Fruit fly (Drosophila melanogaster) whole organism, embryonic: Measurements from ENCODE around the gene CG11980.
A peak's percentile ranks its signal among the peaks of the same experiment; 100 is the strongest.

ENCODE experiments used
- B-H2 ChIP-seq: fragments of 200-800 bp; sonication (Bioruptor generic); optimal IDR thresholded peaks from 2 replicates; lab custom pipeline; 2018; ENCODE audit warnings: missing biosample characterization, mild to moderate bottlenecking, missing genetic modification characterization
- CG10321 ChIP-seq: fragments of 200-800 bp; sonication (Bioruptor generic); IDR thresholded peaks from 2 replicates; pipeline ENCODE4 v1.3.6; 2022; ENCODE audit warnings: missing biosample characterization, missing genetic modification characterization
- CG10366 ChIP-seq: fragments of 200-800 bp; sonication (Bioruptor generic); IDR thresholded peaks from 2 replicates; pipeline ENCODE4 v1.3.6; 2022; ENCODE audit warnings: missing biosample characterization, missing genetic modification characterization
- CG10543 ChIP-seq: fragments of 200-800 bp; sonication (Bioruptor generic); optimal IDR thresholded peaks from 3 replicates; lab custom pipeline; 2017; ENCODE audit warnings: missing biosample characterization, mild to moderate bottlenecking, missing genetic modification characterization, moderate library complexity
- CG10654 ChIP-seq: fragments of 200-800 bp; sonication (Bioruptor generic); optimal IDR thresholded peaks from 2 replicates; lab custom pipeline; 2016; ENCODE audit warnings: missing biosample characterization, missing genetic modification characterization
- CG12104 ChIP-seq: fragments of 200-800 bp; sonication (Bioruptor generic); optimal IDR thresholded peaks from 3 replicates; lab custom pipeline; 2016; ENCODE audit warnings: missing biosample characterization, missing genetic modification characterization
- CG12219 ChIP-seq: fragments of 200-800 bp; sonication (Bioruptor generic); optimal IDR thresholded peaks from 3 replicates; lab custom pipeline; 2018; ENCODE audit warnings: missing biosample characterization, mild to moderate bottlenecking, missing genetic modification characterization
- CG13123 ChIP-seq: fragments of 200-800 bp; sonication (Bioruptor generic); optimal IDR thresholded peaks from 2 replicates; lab custom pipeline; 2016; ENCODE audit warnings: missing biosample characterization, missing genetic modification characterization
- CG13296 ChIP-seq: fragments of 200-800 bp; sonication (Bioruptor generic); optimal IDR thresholded peaks from 3 replicates; lab custom pipeline; 2018; ENCODE audit warnings: missing biosample characterization, mild to moderate bottlenecking, missing genetic modification characterization
- CG14050 ChIP-seq: fragments of 200-800 bp; sonication (Bioruptor generic); IDR thresholded peaks from 3 replicates; pipeline ENCODE4 v1.3.6; 2022; ENCODE audit warnings: missing biosample characterization, missing genetic modification characterization
- CG15479 ChIP-seq: fragments of 200-800 bp; sonication (Bioruptor generic); optimal IDR thresholded peaks from 3 replicates; lab custom pipeline; 2019; ENCODE audit warnings: missing biosample characterization, mild to moderate bottlenecking, missing genetic modification characterization, moderate library complexity
- CG18619 ChIP-seq: fragments of 200-800 bp; sonication (Bioruptor generic); optimal IDR thresholded peaks from 3 replicates; lab custom pipeline; 2017; ENCODE audit warnings: missing biosample characterization, mild to moderate bottlenecking, missing genetic modification characterization
- CG30403 ChIP-seq: fragments of 200-800 bp; sonication (Bioruptor generic); optimal IDR thresholded peaks from 3 replicates; lab custom pipeline; 2016; ENCODE audit warnings: missing biosample characterization, missing genetic modification characterization
- CG31388 ChIP-seq: fragments of 200-800 bp; sonication (Bioruptor generic); optimal IDR thresholded peaks from 2 replicates; lab custom pipeline; 2016; ENCODE audit warnings: missing biosample characterization, missing genetic modification characterization
- CG32772 ChIP-seq: fragments of 200-800 bp; sonication (Bioruptor generic); IDR thresholded peaks from 2 replicates; pipeline ENCODE4 v1.3.6; 2022; ENCODE audit warnings: missing biosample characterization, missing genetic modification characterization
- CG4854 ChIP-seq: fragments of 200-800 bp; sonication (Bioruptor generic); optimal IDR thresholded peaks from 2 replicates; lab custom pipeline; 2016; ENCODE audit warnings: missing biosample characterization, missing genetic modification characterization, inconsistent platforms
- CG7839 ChIP-seq: fragments of 200-800 bp; sonication (Bioruptor generic); optimal IDR thresholded peaks from 3 replicates; lab custom pipeline; 2018; ENCODE audit warnings: missing biosample characterization, mild to moderate bottlenecking, missing genetic modification characterization, moderate library complexity
- CG8478 ChIP-seq: fragments of >200 bp; optimal IDR thresholded peaks from 2 replicates; lab custom pipeline; 2018
- CG9727 ChIP-seq: fragments of 200-800 bp; sonication (Bioruptor generic); optimal IDR thresholded peaks from 3 replicates; lab custom pipeline; 2017; ENCODE audit warnings: missing biosample characterization, mild to moderate bottlenecking, missing genetic modification characterization
- CG9876 ChIP-seq: fragments of 200-800 bp; sonication (Bioruptor generic); optimal IDR thresholded peaks from 2 replicates; lab custom pipeline; 2016; ENCODE audit warnings: missing biosample characterization, missing genetic modification characterization
- CoRest ChIP-seq: fragments of 200-800 bp; sonication (Bioruptor generic); optimal IDR thresholded peaks from 3 replicates; lab custom pipeline; 2018; ENCODE audit warnings: missing biosample characterization, mild to moderate bottlenecking, missing genetic modification characterization, moderate library complexity
- D ChIP-seq, 2 experiments: fragments of 200-800 bp in 1 of 2; fragments of >200 bp in 1 of 2; sonication (Bioruptor generic) in 1 of 2; optimal IDR thresholded peaks; 2 replicates in 1 of 2; 3 replicates in 1 of 2; lab custom pipeline; 2017; ENCODE audit warnings: mild to moderate bottlenecking in 1 of 2, missing biosample characterization in 1 of 2, missing genetic modification characterization in 1 of 2, missing genetic modification reagents in 1 of 2
- Dek ChIP-seq: fragments of 200-800 bp; sonication (Bioruptor generic); optimal IDR thresholded peaks from 3 replicates; lab custom pipeline; 2019; ENCODE audit warnings: missing biosample characterization, mild to moderate bottlenecking, missing genetic modification characterization, moderate library complexity
- Ets65A ChIP-seq: fragments of 200-800 bp; sonication (Bioruptor generic); peaks from one replicate; lab custom pipeline; 2016; ENCODE audit warnings: missing biosample characterization, missing genetic modification characterization
- MBD-R2 ChIP-seq: fragments of 200-800 bp; sonication (Bioruptor generic); IDR thresholded peaks from 2 replicates; pipeline ENCODE4 v1.3.6; 2022; ENCODE audit warnings: missing biosample characterization, missing genetic modification characterization
- Nf-YC ChIP-seq: fragments of 200-800 bp; optimal IDR thresholded peaks from 3 replicates; lab custom pipeline; 2019; ENCODE audit warnings: missing biosample characterization, mild to moderate bottlenecking, missing genetic modification characterization, moderate library complexity
- NfI ChIP-seq: fragments of 200-800 bp; sonication (Bioruptor generic); optimal IDR thresholded peaks from 3 replicates; lab custom pipeline; 2018; ENCODE audit warnings: missing biosample characterization, mild to moderate bottlenecking, missing genetic modification characterization, moderate library complexity
- Sry-β ChIP-seq: fragments of 200-800 bp; sonication (Bioruptor generic); optimal IDR thresholded peaks from 2 replicates; lab custom pipeline; 2018; ENCODE audit warnings: missing biosample characterization, mild to moderate bottlenecking, missing genetic modification characterization, moderate library complexity
- Usf ChIP-seq: fragments of 200-800 bp; sonication (Bioruptor generic); optimal IDR thresholded peaks from 2 replicates; lab custom pipeline; 2017; ENCODE audit warnings: missing genotype, missing biosample characterization, missing genetic modification characterization
- Vsx1 ChIP-seq: fragments of 200-800 bp; sonication (Bioruptor generic); optimal IDR thresholded peaks from 2 replicates; lab custom pipeline; 2017; ENCODE audit warnings: missing biosample characterization, mild to moderate bottlenecking, missing genetic modification characterization, missing genetic modification reagents
- caup ChIP-seq: fragments of 200-800 bp; sonication (Bioruptor generic); optimal IDR thresholded peaks from 3 replicates; lab custom pipeline; 2017; ENCODE audit warnings: missing biosample characterization, mild to moderate bottlenecking, missing genetic modification characterization, moderate library complexity; ENCODE audit not compliant: severe bottlenecking
- ems ChIP-seq: fragments of 200-800 bp; sonication (Bioruptor generic); optimal IDR thresholded peaks from 3 replicates; lab custom pipeline; 2016; ENCODE audit warnings: missing biosample characterization, missing genetic modification characterization
- fu2 ChIP-seq: fragments of 200-800 bp; sonication (Bioruptor generic); optimal IDR thresholded peaks from 2 replicates; lab custom pipeline; 2016; ENCODE audit warnings: missing biosample characterization, missing genetic modification characterization
- gfzf ChIP-seq: fragments of 200-800 bp; sonication (Bioruptor generic); optimal IDR thresholded peaks from 2 replicates; lab custom pipeline; 2016; ENCODE audit warnings: missing biosample characterization, mild to moderate bottlenecking, missing genetic modification characterization, moderate library complexity
- gro ChIP-seq: fragments of 200-800 bp; sonication (Bioruptor generic); optimal IDR thresholded peaks from 2 replicates; lab custom pipeline; 2016; ENCODE audit warnings: missing biosample characterization, missing genetic modification characterization
- lmd ChIP-seq: fragments of 200-800 bp; sonication (Bioruptor generic); IDR thresholded peaks from 2 replicates; pipeline ENCODE4 v1.3.6; 2022; ENCODE audit warnings: missing biosample characterization, missing genetic modification characterization
- nmo ChIP-seq: fragments of 200-800 bp; sonication (Bioruptor generic); optimal IDR thresholded peaks from 2 replicates; lab custom pipeline; 2018; ENCODE audit warnings: missing biosample characterization, mild to moderate bottlenecking, missing genetic modification characterization, moderate library complexity
- pho ChIP-seq: fragments of 200-800 bp; sonication (Bioruptor generic); optimal IDR thresholded peaks from 2 replicates; lab custom pipeline; 2016; ENCODE audit warnings: missing biosample characterization, missing genetic modification characterization
- pnt ChIP-seq: fragments of 200-800 bp; sonication (Bioruptor generic); optimal IDR thresholded peaks from 3 replicates; lab custom pipeline; 2016; ENCODE audit warnings: missing biosample characterization, missing genetic modification characterization
- pzg ChIP-seq: fragments of 200-800 bp; sonication (Bioruptor generic); optimal IDR thresholded peaks from 3 replicates; lab custom pipeline; 2018; ENCODE audit warnings: missing biosample characterization, mild to moderate bottlenecking, missing genetic modification characterization, moderate library complexity
- run ChIP-seq: fragments of 200-800 bp; sonication (Bioruptor generic); optimal IDR thresholded peaks from 3 replicates; lab custom pipeline; 2018; ENCODE audit warnings: missing biosample characterization, mild to moderate bottlenecking, missing genetic modification characterization
- sob ChIP-seq: fragments of 200-800 bp; sonication (Bioruptor generic); IDR thresholded peaks from 2 replicates; pipeline ENCODE4 v1.3.6; 2022; ENCODE audit warnings: missing biosample characterization, missing genetic modification characterization
- sr ChIP-seq: fragments of 200-800 bp; sonication (Bioruptor generic); IDR thresholded peaks from 3 replicates; pipeline ENCODE4 v1.3.6; 2022; ENCODE audit warnings: missing biosample characterization, missing genetic modification characterization
- stwl ChIP-seq: fragments of 200-800 bp; sonication (Bioruptor generic); optimal IDR thresholded peaks from 3 replicates; lab custom pipeline; 2018; ENCODE audit warnings: missing biosample characterization, mild to moderate bottlenecking, missing genetic modification characterization, moderate library complexity
- tna ChIP-seq: fragments of 200-800 bp; sonication (Bioruptor generic); IDR thresholded peaks from 2 replicates; pipeline ENCODE4 v1.3.6; 2022; ENCODE audit warnings: missing biosample characterization, missing genetic modification characterization; ENCODE audit not compliant: partially characterized antibody
- ttk ChIP-seq: fragments of 200-800 bp; sonication (Bioruptor generic); IDR thresholded peaks from 2 replicates; pipeline ENCODE4 v2.1.2; 2022; ENCODE audit warnings: missing biosample characterization, missing genetic modification characterization
- tup ChIP-seq: fragments of 200-800 bp; sonication (Bioruptor generic); optimal IDR thresholded peaks from 2 replicates; lab custom pipeline; 2016; ENCODE audit warnings: missing biosample characterization, mild to moderate bottlenecking, missing genetic modification characterization, moderate library complexity
- vfl ChIP-seq: fragments of 200-800 bp; sonication (Bioruptor generic); optimal IDR thresholded peaks from 2 replicates; lab custom pipeline; 2016; ENCODE audit warnings: missing biosample characterization, missing genetic modification characterization
- zen2 ChIP-seq: fragments of 200-800 bp; sonication (Bioruptor generic); IDR thresholded peaks from 3 replicates; pipeline ENCODE4 v1.3.6; 2022; ENCODE audit warnings: missing biosample characterization, missing genetic modification characterization; ENCODE audit not compliant: partially characterized antibody

CG11980 gene

dm6 chr3R:8979850-8980775 is 23.7 kb upstream of the CG11980 start (continued):
- TF ChIP-seq pzg (GFP tag; lab: Kevin White, UChicago) (peak; percentile 14), sr (GFP tag; lab: Robert Waterston, UW) (no peak), Nf-YC (tag; lab: Kevin White, UChicago) (peak; percentile 38), tup (GFP tag; lab: Kevin White, UChicago) (no peak), CG10366 (GFP tag; lab: Robert Waterston, UW) (no peak), D (optimal IDR thresholded peaks at IDR 0.05; lab: Kevin White, UChicago) (no peak), D (GFP tag; optimal IDR thresholded peaks at IDR 0.05; lab: Kevin White, UChicago) (no peak), Sry-β (GFP tag; lab: Kevin White, UChicago) (no peak), pnt (GFP tag; lab: Kevin White, UChicago) (peak; percentile 10), sob (GFP tag; lab: Robert Waterston, UW) (no peak), CG10321 (GFP tag; lab: Robert Waterston, UW) (no peak), MBD-R2 (GFP tag; lab: Robert Waterston, UW) (no peak), Vsx1 (GFP tag; lab: Kevin White, UChicago) (peak; percentile 53), CG13296 (GFP tag; lab: Kevin White, UChicago) (no peak), ems (GFP tag; lab: Kevin White, UChicago) (peak; percentile 2), pho (no peak), run (tag; lab: Kevin White, UChicago) (no peak), stwl (tag; lab: Kevin White, UChicago) (peak; percentile 55), gfzf (no peak), NfI (peak; percentile 24), tna (GFP tag; lab: Robert Waterston, UW) (peak; percentile 18; the same call in 1 of the 2 replicates), gro (no peak), CG30403 (peak; percentile 24), nmo (GFP tag; lab: Kevin White, UChicago) (peak; percentile 35), CG9876 (GFP tag; lab: Kevin White, UChicago) (no peak), CG12219 (no peak), CG4854 (no peak), CG9727 (GFP tag; lab: Kevin White, UChicago) (peak; percentile 32), CG18619 (GFP tag; lab: Kevin White, UChicago) (no peak), lmd (GFP tag; lab: Robert Waterston, UW) (no peak), zen2 (no peak), Ets65A (GFP tag; lab: Kevin White, UChicago) (no peak), CG32772 (GFP tag; lab: Robert Waterston, UW) (no peak), B-H2 (no peak), CG15479 (GFP tag; lab: Kevin White, UChicago) (no peak), CG13123 (GFP tag; lab: Kevin White, UChicago) (no peak), CG14050 (GFP tag; lab: Robert Waterston, UW) (no peak), CG7839 (tag; lab: Kevin White, UChicago) (peak; percentile 25), ttk (GFP tag; lab: Robert Waterston, UW) (no peak), fu2 (GFP tag; lab: Kevin White, UChicago) (no peak), CG10654 (GFP tag; lab: Kevin White, UChicago) (no peak), Usf (no peak), CoRest (tag; lab: Kevin White, UChicago) (peak; percentile 24), vfl (GFP tag; lab: Kevin White, UChicago) (no peak), caup (GFP tag; lab: Kevin White, UChicago) (no peak), Dek (tag; lab: Kevin White, UChicago) (peak; percentile 69), CG10543 (GFP tag; lab: Kevin White, UChicago) (no peak), CG31388 (GFP tag; lab: Kevin White, UChicago) (no peak), CG12104 (GFP tag; lab: Kevin White, UChicago) (no peak), CG8478 (lab: Kevin White, UChicago) (no peak)
